Worm (Caenorhabditis elegans) whole organism, late embryonic: ENCODE results near the gene rgs-5.
A peak's percentile ranks its signal among the peaks of the same experiment; 100 is the strongest.

Experiments used
- C08G9.2 ChIP-seq: sonication (generic microtip); optimal IDR thresholded peaks from 2 replicates; lab custom pipeline; 2016; ENCODE audit warnings: mild to moderate bottlenecking, missing genetic modification characterization, moderate library complexity, missing compliant biosample characterization
- C38D4.7 ChIP-seq: fragments of 200-800 bp; sonication (Bioruptor generic); optimal IDR thresholded peaks from 2 replicates; lab custom pipeline; 2018; ENCODE audit warnings: mild to moderate bottlenecking, missing genetic modification characterization, moderate library complexity, missing compliant biosample characterization
- K02D7.2 ChIP-seq: sonication (generic microtip); optimal IDR thresholded peaks from 2 replicates; lab custom pipeline; 2017; ENCODE audit warnings: mild to moderate bottlenecking, missing genetic modification characterization, missing compliant biosample characterization
- K09A11.1 ChIP-seq: sonication (generic microtip); optimal IDR thresholded peaks from 2 replicates; lab custom pipeline; 2017; ENCODE audit warnings: antibody characterized with exemption, mild to moderate bottlenecking, missing genetic modification characterization, missing compliant biosample characterization; ENCODE audit not compliant: insufficient read depth
- T23F11.4 ChIP-seq: fragments of 200-800 bp; sonication (Bioruptor generic); optimal IDR thresholded peaks from 2 replicates; lab custom pipeline; 2018; ENCODE audit warnings: mild to moderate bottlenecking, missing genetic modification characterization, missing compliant biosample characterization
- Y22D7AL.16 ChIP-seq: sonication (generic microtip); optimal IDR thresholded peaks from 2 replicates; lab custom pipeline; 2016; ENCODE audit warnings: missing genetic modification characterization, missing compliant biosample characterization
- ahr-1 ChIP-seq: sonication (generic microtip); optimal IDR thresholded peaks from 2 replicates; lab custom pipeline; 2016; ENCODE audit warnings: missing genetic modification characterization, missing compliant biosample characterization
- ceh-19 ChIP-seq: fragments of 200-800 bp; sonication (Bioruptor generic); optimal IDR thresholded peaks from 2 replicates; lab custom pipeline; 2018; ENCODE audit warnings: mild to moderate bottlenecking, missing genetic modification characterization, missing compliant biosample characterization
- ceh-2 ChIP-seq: sonication (generic microtip); optimal IDR thresholded peaks from 2 replicates; lab custom pipeline; 2016; ENCODE audit warnings: missing genotype, missing genetic modification characterization, missing compliant biosample characterization
- ceh-22 ChIP-seq: sonication (generic microtip); optimal IDR thresholded peaks from 2 replicates; lab custom pipeline; 2017; ENCODE audit warnings: missing biosample characterization, missing genetic modification characterization
- ceh-30 ChIP-seq: fragments of 150-350 bp; optimal IDR thresholded peaks from 2 replicates; lab custom pipeline; 2014; ENCODE audit warnings: missing biosample characterization, missing genetic modification characterization
- ceh-31 ChIP-seq: sonication (generic microtip); optimal IDR thresholded peaks from 2 replicates; lab custom pipeline; 2016; ENCODE audit warnings: missing genetic modification characterization, missing compliant biosample characterization
- ceh-45 ChIP-seq: fragments of 200-800 bp; sonication (Bioruptor generic); IDR thresholded peaks from 2 replicates; pipeline ENCODE4 v1.3.6; 2022; ENCODE audit warnings: missing genetic modification reagents, missing genetic modification characterization, missing compliant biosample characterization
- dve-1 ChIP-seq: sonication (generic microtip); optimal IDR thresholded peaks from 2 replicates; lab custom pipeline; 2017; ENCODE audit warnings: antibody characterized with exemption, mild to moderate bottlenecking, missing genetic modification characterization, missing compliant biosample characterization
- ets-4 ChIP-seq: sonication (generic microtip); optimal IDR thresholded peaks from 2 replicates; lab custom pipeline; 2016; ENCODE audit warnings: missing genetic modification characterization, missing compliant biosample characterization
- hlh-8 ChIP-seq: sonication (generic microtip); optimal IDR thresholded peaks from 2 replicates; lab custom pipeline; 2016; ENCODE audit warnings: missing genotype, missing genetic modification characterization, missing compliant biosample characterization
- lim-6 ChIP-seq: sonication (generic microtip); optimal IDR thresholded peaks from 2 replicates; lab custom pipeline; 2016; ENCODE audit warnings: missing genetic modification characterization, missing compliant biosample characterization
- madf-2 ChIP-seq: sonication (generic microtip); optimal IDR thresholded peaks from 2 replicates; lab custom pipeline; 2017; ENCODE audit warnings: missing genetic modification characterization, missing compliant biosample characterization
- nfya-1 ChIP-seq: sonication (generic microtip); optimal IDR thresholded peaks from 2 replicates; lab custom pipeline; 2017; ENCODE audit warnings: missing genetic modification characterization, mild to moderate bottlenecking, missing compliant biosample characterization, antibody characterized with exemption, moderate library complexity
- nhr-11 ChIP-seq: fragments of 150-350 bp; optimal IDR thresholded peaks from 2 replicates; lab custom pipeline; 2014; ENCODE audit warnings: missing biosample characterization, missing genetic modification characterization
- pag-3 ChIP-seq: sonication (generic microtip); optimal IDR thresholded peaks from 2 replicates; lab custom pipeline; 2016; ENCODE audit warnings: missing compliant biosample characterization, missing genetic modification characterization, borderline replicate concordance
- pha-4 ChIP-seq: fragments of 150-350 bp; optimal IDR thresholded peaks from 2 replicates; lab custom pipeline; 2018; ENCODE audit warnings: missing biosample characterization, missing genetic modification reagents, missing genetic modification characterization
- rnt-1 ChIP-seq: sonication (generic microtip); optimal IDR thresholded peaks from 2 replicates; lab custom pipeline; 2016; ENCODE audit warnings: missing genetic modification characterization, missing compliant biosample characterization
- sdc-2 ChIP-seq: sonication (generic microtip); optimal IDR thresholded peaks from 2 replicates; lab custom pipeline; 2016; ENCODE audit warnings: missing genotype, missing genetic modification characterization, missing compliant biosample characterization
- sox-2 ChIP-seq: fragments of 200-800 bp; sonication (Bioruptor generic); IDR thresholded peaks from 2 replicates; pipeline ENCODE4 v1.3.6; 2022; ENCODE audit warnings: missing genetic modification reagents, missing genetic modification characterization, missing compliant biosample characterization
- sox-4 ChIP-seq: sonication (generic microtip); optimal IDR thresholded peaks from 2 replicates; lab custom pipeline; 2017; ENCODE audit warnings: mild to moderate bottlenecking, missing genetic modification characterization, inconsistent platforms, missing compliant biosample characterization
- syd-9 ChIP-seq: sonication (generic microtip); optimal IDR thresholded peaks from 2 replicates; lab custom pipeline; 2016; ENCODE audit warnings: mild to moderate bottlenecking, missing genetic modification characterization, moderate library complexity, missing compliant biosample characterization
- tbx-2 ChIP-seq: sonication (generic microtip); optimal IDR thresholded peaks from 2 replicates; lab custom pipeline; 2016; ENCODE audit warnings: missing genetic modification characterization, missing compliant biosample characterization
- ttx-3 ChIP-seq: sonication (generic microtip); optimal IDR thresholded peaks from 2 replicates; lab custom pipeline; 2016; ENCODE audit warnings: missing genetic modification reagents, missing genetic modification characterization, missing compliant biosample characterization
- unc-3 ChIP-seq, 2 experiments: fragments of 200-800 bp in 1 of 2; sonication (Bioruptor generic) in 1 of 2; sonication (generic microtip) in 1 of 2; conservative IDR thresholded peaks in 1 of 2; optimal IDR thresholded peaks in 1 of 2; 2 replicates each; pipeline versions ENCODE4 v1.3.6 to Lab custom; 2016 to 2022; ENCODE audit warnings: missing compliant biosample characterization in 2 of 2, missing genetic modification characterization in 2 of 2, missing genetic modification reagents in 1 of 2
- unc-42 ChIP-seq: sonication (generic microtip); optimal IDR thresholded peaks from 2 replicates; lab custom pipeline; 2016; ENCODE audit warnings: missing genotype, missing genetic modification characterization, missing compliant biosample characterization
- unc-55 ChIP-seq: sonication (generic microtip); optimal IDR thresholded peaks from 2 replicates; lab custom pipeline; 2017; ENCODE audit warnings: missing biosample characterization, missing genetic modification reagents, missing genetic modification characterization
- zip-5 ChIP-seq: sonication (generic microtip); optimal IDR thresholded peaks from 2 replicates; lab custom pipeline; 2016; ENCODE audit warnings: missing genetic modification characterization, missing compliant biosample characterization

The rgs-5 gene

DNA sequence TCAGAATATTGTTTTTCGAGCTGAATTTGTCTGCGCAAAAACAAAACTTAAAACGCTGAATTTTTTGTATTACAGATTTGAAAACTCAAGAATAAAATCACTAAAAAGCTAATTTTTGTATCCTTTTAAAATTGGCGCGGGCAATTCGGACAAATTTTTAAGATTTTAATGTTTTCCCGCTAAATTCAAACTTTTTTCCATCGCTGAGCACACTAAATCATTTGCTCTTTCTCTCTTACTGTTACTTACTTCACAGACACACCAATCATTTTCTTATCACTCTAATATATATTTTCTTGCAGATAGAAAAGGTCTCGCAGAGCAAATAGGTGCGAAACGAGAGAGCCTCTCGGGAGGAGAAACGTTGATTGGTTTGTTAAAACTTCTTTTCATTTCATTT, 34.4 kb upstream of the rgs-5 start, which contains the start of gene par-3:
Gene par-3, plus strand, starts transcription at position 301 of the 400 bp plus-strand sequence.
- TF ChIP-seq C08G9.2 (tag; lab: Kevin White, UChicago) (no peak), ceh-30 (tag; lab: Kevin White, UChicago) (no peak), nhr-11 (tag; lab: Kevin White, UChicago) (no peak), lim-6 (tag; lab: Kevin White, UChicago) (no peak), ceh-22 (tag; lab: Kevin White, UChicago) (no peak), unc-42 (tag; lab: Kevin White, UChicago) (no peak), syd-9 (no peak), Y22D7AL.16 (tag; lab: Kevin White, UChicago) (no peak), dve-1 (tag; lab: Kevin White, UChicago) (no peak), ceh-19 (GFP tag; lab: Kevin White, UChicago) (no peak)

ce11 chrIII:5665278-5665677, 33.1 kb upstream of the rgs-5 start:
- TF ChIP-seq ahr-1 (tag; lab: Kevin White, UChicago): no peak
- no peak for TF ChIP-seq hlh-8 (tag; lab: Kevin White, UChicago)
- TF ChIP-seq ets-4 (tag; lab: Kevin White, UChicago): peak; percentile 23
- no peak for TF ChIP-seq ttx-3
- no peak for TF ChIP-seq ceh-45 (GFP tag; lab: Robert Waterston, UW)

DNA sequence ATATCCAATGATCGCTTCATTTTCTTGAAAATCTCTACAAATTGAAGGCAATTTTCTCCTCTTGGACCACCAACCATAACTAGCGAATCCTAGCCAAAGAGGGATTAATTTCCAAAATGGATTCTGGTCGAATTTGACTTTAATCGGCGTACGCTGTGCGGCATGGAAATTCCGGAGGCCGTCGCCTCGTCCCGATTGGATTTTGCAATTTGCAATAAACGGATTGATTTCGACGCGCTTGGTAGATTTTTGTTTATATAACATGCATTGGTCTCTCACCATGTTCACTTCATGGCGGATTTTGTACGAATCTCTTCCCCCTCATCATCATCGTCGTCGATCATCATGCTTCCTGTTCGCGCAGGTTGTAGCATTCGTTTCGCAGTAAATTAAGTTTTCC, 32.6 kb upstream of the rgs-5 start:
- TF ChIP-seq C38D4.7 (GFP tag; lab: Kevin White, UChicago): no peak
- no peak for TF ChIP-seq sdc-2 (tag; lab: Kevin White, UChicago)
- TF ChIP-seq C08G9.2 (tag; lab: Kevin White, UChicago): no peak
- peak; percentile 7 for TF ChIP-seq ceh-31 (tag; lab: Kevin White, UChicago)
- no peak for TF ChIP-seq ahr-1 (tag; lab: Kevin White, UChicago)
- TF ChIP-seq pha-4 (tag; lab: Kevin White, UChicago): no peak
- peak; percentile 52 for TF ChIP-seq unc-42 (tag; lab: Kevin White, UChicago)

ce11 chrIII:5667952-5668489, 30.3 kb upstream of the rgs-5 start:
- TF ChIP-seq lim-6 (tag; lab: Kevin White, UChicago) (no peak), ceh-31 (tag; lab: Kevin White, UChicago) (no peak), unc-3 (GFP tag; conservative IDR thresholded peaks at IDR 0.05; lab: Robert Waterston, UW) (no peak), unc-3 (tag; optimal IDR thresholded peaks at IDR 0.05; lab: Kevin White, UChicago) (no peak), tbx-2 (peak; percentile 54), nfya-1 (tag; lab: Kevin White, UChicago) (peak; percentile 30), zip-5 (tag; lab: Kevin White, UChicago) (no peak), rnt-1 (tag; lab: Kevin White, UChicago) (no peak), unc-55 (GFP tag; lab: Kevin White, UChicago) (peak; percentile 19), T23F11.4 (GFP tag; lab: Kevin White, UChicago) (no peak), ceh-30 (tag; lab: Kevin White, UChicago) (no peak), ceh-45 (GFP tag; lab: Robert Waterston, UW) (no peak), ceh-2 (tag; lab: Kevin White, UChicago) (no peak), hlh-8 (tag; lab: Kevin White, UChicago) (no peak), sox-4 (tag; lab: Kevin White, UChicago) (no peak), ttx-3 (no peak), K09A11.1 (tag; lab: Kevin White, UChicago) (no peak), sox-2 (GFP tag; lab: Robert Waterston, UW) (no peak)

DNA sequence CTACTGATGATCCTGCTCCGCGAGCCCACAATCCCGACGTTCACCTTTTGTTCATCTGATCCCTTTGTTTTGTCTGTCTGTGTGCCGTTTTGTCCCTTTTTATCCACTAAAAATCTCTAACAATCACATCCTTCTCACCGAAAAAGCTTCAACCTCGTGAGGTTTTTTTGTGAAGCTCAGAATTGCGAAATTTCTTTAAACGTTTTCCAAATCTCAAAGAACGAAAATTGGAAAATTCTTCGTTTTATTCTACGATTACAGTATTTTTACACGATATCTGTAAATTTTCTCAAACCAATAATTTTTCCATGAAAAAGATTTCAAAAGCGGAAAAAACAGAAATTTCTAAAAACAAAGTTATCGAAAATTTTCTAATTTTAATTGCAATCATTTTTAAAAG, 24.2 kb upstream of the rgs-5 start:
- TF ChIP-seq pag-3 (tag; lab: Kevin White, UChicago): no peak
- no peak for TF ChIP-seq madf-2 (tag; lab: Kevin White, UChicago)
- no peak for TF ChIP-seq K02D7.2 (tag; lab: Kevin White, UChicago)
- TF ChIP-seq ceh-2 (tag; lab: Kevin White, UChicago): no peak
